Worm (Caenorhabditis elegans) whole organism, young adult: Measurements from ENCODE around the gene Y62H9A.12.

Experiments used
- F52B5.7 ChIP-seq: sonication (generic microtip); optimal IDR thresholded peaks from 2 replicates; lab custom pipeline; 2016; ENCODE audit warnings: mild to moderate bottlenecking, missing genetic modification characterization, missing compliant biosample characterization
- egl-18 ChIP-seq: fragments of 200-800 bp; sonication (Bioruptor generic); IDR thresholded peaks from 2 replicates; pipeline ENCODE4 v1.3.6; 2022; ENCODE audit warnings: missing genetic modification reagents, missing genetic modification characterization, missing compliant biosample characterization
- egrh-3 ChIP-seq: fragments of 200-800 bp; sonication (Bioruptor generic); IDR thresholded peaks from 2 replicates; pipeline ENCODE4 v1.3.6; 2022; ENCODE audit warnings: missing genetic modification reagents, missing genetic modification characterization, missing compliant biosample characterization
- him-1 ChIP-seq: sonication (generic microtip); optimal IDR thresholded peaks from 2 replicates; lab custom pipeline; 2016; ENCODE audit warnings: missing genotype, missing genetic modification reagents, missing genetic modification characterization, missing compliant biosample characterization
- lin-35 ChIP-seq, 3 experiments: fragments of 150-350 bp in 2 of 3; sonication (generic microtip) in 1 of 3; optimal IDR thresholded peaks; 2 replicates each; lab custom pipeline; 2014 to 2018; ENCODE audit warnings: missing biosample characterization in 3 of 3, missing genetic modification characterization in 3 of 3, missing genetic modification reagents in 3 of 3
- lin-40 ChIP-seq: sonication (generic microtip); optimal IDR thresholded peaks from 2 replicates; lab custom pipeline; 2016; ENCODE audit warnings: missing genetic modification characterization, mild to moderate bottlenecking, missing compliant biosample characterization, missing genotype, missing genetic modification reagents
- lir-1 ChIP-seq: fragments of 200-800 bp; sonication (Bioruptor generic); conservative IDR thresholded peaks from 2 replicates; pipeline ENCODE4 v1.3.6; 2022; ENCODE audit warnings: missing genetic modification reagents, missing genetic modification characterization, missing compliant biosample characterization
- nhr-80 ChIP-seq: sonication (generic microtip); optimal IDR thresholded peaks from 2 replicates; lab custom pipeline; 2016; ENCODE audit warnings: missing genetic modification characterization, missing compliant biosample characterization
- tlf-1 ChIP-seq: fragments of 200-800 bp; sonication (Bioruptor generic); optimal IDR thresholded peaks from 2 replicates; lab custom pipeline; 2018; ENCODE audit warnings: mild to moderate bottlenecking, missing genetic modification characterization, missing compliant biosample characterization
- unc-62 ChIP-seq: fragments of 150-350 bp; optimal IDR thresholded peaks from 2 replicates; lab custom pipeline; 2014; ENCODE audit warnings: missing biosample characterization, missing genetic modification reagents, missing genetic modification characterization
- ztf-28 ChIP-seq: fragments of 200-800 bp; sonication (Bioruptor generic); IDR thresholded peaks from 2 replicates; pipeline ENCODE4 v1.3.6; 2022; ENCODE audit warnings: missing genetic modification reagents, missing genetic modification characterization, missing compliant biosample characterization

DNA sequence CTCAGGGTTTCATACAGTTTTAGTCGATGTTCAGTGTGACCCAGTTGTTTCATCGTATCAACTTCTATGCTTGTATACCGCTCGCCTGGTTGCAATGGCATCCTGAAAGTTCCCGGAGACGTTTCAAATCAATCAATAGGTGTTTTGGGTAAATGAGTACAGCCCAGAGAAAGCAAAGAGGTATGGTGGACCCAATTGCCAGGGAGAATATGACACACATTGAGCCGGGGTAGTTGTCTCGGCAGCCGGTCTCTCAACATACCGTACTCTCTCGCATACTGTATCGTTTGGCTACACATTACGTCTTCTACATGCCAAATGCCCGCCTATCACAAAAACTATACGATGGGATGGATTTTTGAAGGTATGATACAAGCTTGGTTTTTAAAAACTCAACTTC, 15.9 kb upstream of the Y62H9A.12 start, which contains the start of gene Y62H9A.9:
- TF ChIP-seq nhr-80 (tag; lab: Kevin White, UChicago) (no peak), egrh-3 (GFP tag; lab: Robert Waterston, UW) (no peak), lir-1 (no peak), tlf-1 (GFP tag; lab: Kevin White, UChicago) (no peak), ztf-28 (no peak), unc-62 (GFP tag; lab: Kevin White, UChicago) (no peak), him-1 (tag; lab: Kevin White, UChicago) (no peak), egl-18 (no peak), F52B5.7 (tag; lab: Kevin White, UChicago) (no peak), lin-35 (GFP tag; optimal IDR thresholded peaks at IDR 0.05; lab: Kevin White, UChicago) (no peak), lin-40 (tag; lab: Kevin White, UChicago) (no peak)
